Fruit fly (Drosophila melanogaster): ENCODE data around the gene CG7333.
A peak's percentile ranks its signal among the peaks of the same experiment; 100 is the strongest.

CG7333 gene

dm6 chr3R:19641498-19642065 is 41.1 kb downstream of the CG7333 start (continued):
- TF ChIP-seq ss (GFP tag; optimal IDR thresholded peaks at IDR 0.05) (peak; percentile 40 to 66), vri (GFP tag; optimal IDR thresholded peaks at IDR 0.05) (peak; percentile 79), dsx (GFP tag; optimal IDR thresholded peaks at IDR 0.05; ENCODE audit: poor library complexity, severe bottlenecking) (peak; percentile 55), CG6808 (GFP tag; optimal IDR thresholded peaks at IDR 0.05) (peak; percentile 64), CG4318 (GFP tag; optimal IDR thresholded peaks at IDR 0.05) (peak; percentile 68), Smox (GFP tag; optimal IDR thresholded peaks at IDR 0.05) (peak; percentile 77), CG10669 (GFP tag; optimal IDR thresholded peaks at IDR 0.05) (peak; percentile 66), dac (GFP tag; optimal IDR thresholded peaks at IDR 0.05) (peak; percentile 55)

dm6 chr3R:19642092-19642892 is 41.9 kb downstream of the CG7333 start, which contains the start of gene subdued:
TSS of gene subdued (minus strand) at chr3R:19642722.
- TF ChIP-seq Eip93F (GFP tag; optimal IDR thresholded peaks at IDR 0.05), result peak; percentile 51
- TF ChIP-seq Eip75B (GFP tag; optimal IDR thresholded peaks at IDR 0.05), result peak; percentile 5
- TF ChIP-seq topi (GFP tag; optimal IDR thresholded peaks at IDR 0.05), result no peak
- peak; percentile 68 for TF ChIP-seq dsx (GFP tag; optimal IDR thresholded peaks at IDR 0.05; ENCODE audit: poor library complexity, severe bottlenecking)
- TF ChIP-seq spab (GFP tag; optimal IDR thresholded peaks at IDR 0.05), result no peak
- TF ChIP-seq Eip78C (GFP tag), result peak; percentile 81
- TF ChIP-seq pdm3 (GFP tag; optimal IDR thresholded peaks at IDR 0.05), result no peak
- peak; percentile 25; the same call in 1 of the 2 replicates for TF ChIP-seq CG15336 (GFP tag; IDR thresholded peaks at IDR 0.05)
- TF ChIP-seq vri (GFP tag; optimal IDR thresholded peaks at IDR 0.05), result no peak
- no peak for TF ChIP-seq CG6808 (GFP tag; optimal IDR thresholded peaks at IDR 0.05)
- TF ChIP-seq svp (GFP tag), result peak; percentile 46
- TF ChIP-seq CG10669 (GFP tag; optimal IDR thresholded peaks at IDR 0.05), result no peak
- TF ChIP-seq Smox (GFP tag; optimal IDR thresholded peaks at IDR 0.05), result peak; percentile 25

dm6 chr3R:19642893-19643270 is 42.4 kb downstream of the CG7333 start:
- peak; percentile 35 for TF ChIP-seq esn (GFP tag; optimal IDR thresholded peaks at IDR 0.05)
- TF ChIP-seq CG11762 (GFP tag; optimal IDR thresholded peaks at IDR 0.05; ENCODE audit: insufficient read depth), result no peak
- peak; percentile 68 for TF ChIP-seq Eip78C (GFP tag)
- TF ChIP-seq topi (GFP tag; optimal IDR thresholded peaks at IDR 0.05), result peak; percentile 23

dm6 chr3R:19644094-19644900 is 43.9 kb downstream of the CG7333 start, which contains the start of gene Vha13:
TSS of gene Vha13 (minus strand) at chr3R:19644386.
- TF ChIP-seq Ets96B (tag; optimal IDR thresholded peaks at IDR 0.05) (no peak), CG32006 (GFP tag; optimal IDR thresholded peaks at IDR 0.05) (no peak), Ets21C (GFP tag; optimal IDR thresholded peaks at IDR 0.05) (peak; percentile 36), CG31627 (GFP tag; optimal IDR thresholded peaks at IDR 0.05) (peak; percentile 49), net (GFP tag; optimal IDR thresholded peaks at IDR 0.05) (no peak), CG6276 (GFP tag; optimal IDR thresholded peaks at IDR 0.05) (no peak), CG8319 (GFP tag; optimal IDR thresholded peaks at IDR 0.05) (peak; percentile 1), Smox (GFP tag; optimal IDR thresholded peaks at IDR 0.05) (peak; percentile 32), cyc (GFP tag; optimal IDR thresholded peaks at IDR 0.05) (peak; percentile 5), OdsH (GFP tag; optimal IDR thresholded peaks at IDR 0.05) (peak; percentile 26), CG34406 (GFP tag; optimal IDR thresholded peaks at IDR 0.05) (no peak), CG8119 (GFP tag; IDR thresholded peaks at IDR 0.05) (peak; percentile 31; the same call in 1 of the 3 replicates), CG6792 (GFP tag; optimal IDR thresholded peaks at IDR 0.05) (no peak), CG10631 (GFP tag; optimal IDR thresholded peaks at IDR 0.05) (peak; percentile 51), ss (GFP tag; optimal IDR thresholded peaks at IDR 0.05) (peak; percentile 49 to 57), topi (GFP tag; optimal IDR thresholded peaks at IDR 0.05) (peak; percentile 28), Eip78C (GFP tag) (peak; percentile 68), Sox102F (GFP tag; optimal IDR thresholded peaks at IDR 0.05) (peak; percentile 64), pdm3 (GFP tag; optimal IDR thresholded peaks at IDR 0.05) (no peak), salr (GFP tag; optimal IDR thresholded peaks at IDR 0.05) (no peak), Eip75B (GFP tag; optimal IDR thresholded peaks at IDR 0.05) (no peak), CG6854 (GFP tag; optimal IDR thresholded peaks at IDR 0.05) (peak; percentile 87), CG15336 (GFP tag; IDR thresholded peaks at IDR 0.05) (no peak), Hr38 (GFP tag; optimal IDR thresholded peaks at IDR 0.05) (no peak), CG4318 (GFP tag; optimal IDR thresholded peaks at IDR 0.05) (no peak), CG11902 (GFP tag; optimal IDR thresholded peaks at IDR 0.05) (peak; percentile 32), CG8632 (GFP tag; optimal IDR thresholded peaks at IDR 0.05) (no peak), vri (GFP tag; optimal IDR thresholded peaks at IDR 0.05) (no peak), spab (GFP tag; optimal IDR thresholded peaks at IDR 0.05) (no peak), dsx (GFP tag; optimal IDR thresholded peaks at IDR 0.05; ENCODE audit: poor library complexity, severe bottlenecking) (peak; percentile 2), CG6808 (GFP tag; optimal IDR thresholded peaks at IDR 0.05) (no peak), CG10669 (GFP tag; optimal IDR thresholded peaks at IDR 0.05) (no peak), Sox15 (GFP tag; optimal IDR thresholded peaks at IDR 0.05) (no peak)
